Fruit fly (Drosophila melanogaster): Measurements from ENCODE around the gene Gr93b.

The Gr93b gene

dm6 chr3R:21821684-21822561, 21.6 kb downstream of the Gr93b start (continued):
- no peak for TF ChIP-seq gcm (GFP tag; optimal IDR thresholded peaks at IDR 0.05)
- TF ChIP-seq CG7745 (tag; optimal IDR thresholded peaks at IDR 0.05) = no peak
- no peak for TF ChIP-seq Bdp1 (GFP tag; optimal IDR thresholded peaks at IDR 0.05)
- TF ChIP-seq CG3065 (GFP tag; optimal IDR thresholded peaks at IDR 0.05) = peak; percentile 95
- TF ChIP-seq org-1 (GFP tag; optimal IDR thresholded peaks at IDR 0.05) = no peak
- TF ChIP-seq tio (GFP tag; optimal IDR thresholded peaks at IDR 0.05) = no peak
- no peak for TF ChIP-seq HHEX (GFP tag; optimal IDR thresholded peaks at IDR 0.05)
- no peak for TF ChIP-seq Chrac-16 (GFP tag; optimal IDR thresholded peaks at IDR 0.05)
- no peak for TF ChIP-seq lmd (GFP tag; IDR thresholded peaks at IDR 0.05)
- TF ChIP-seq CG11093 (GFP tag; IDR thresholded peaks at IDR 0.05) = no peak
- TF ChIP-seq CG33557 (GFP tag; optimal IDR thresholded peaks at IDR 0.05) = no peak
- no peak for TF ChIP-seq CG3281 (GFP tag; optimal IDR thresholded peaks at IDR 0.05)
- no peak for TF ChIP-seq pfk (GFP tag; optimal IDR thresholded peaks at IDR 0.05)
- TF ChIP-seq gsb-n (tag; optimal IDR thresholded peaks at IDR 0.05) = no peak
- no peak for TF ChIP-seq CG4282 (GFP tag; optimal IDR thresholded peaks at IDR 0.05)
- no peak for TF ChIP-seq H15 (GFP tag; IDR thresholded peaks at IDR 0.05)
- no peak for TF ChIP-seq Kr (GFP tag; optimal IDR thresholded peaks at IDR 0.05)
- 0 out of 2 replicates have a peak, but pooled peaks have one; percentile 20 for TF ChIP-seq Atf6 (GFP tag; IDR thresholded peaks at IDR 0.05)
- no peak for TF ChIP-seq Fer1 (GFP tag; optimal IDR thresholded peaks at IDR 0.05)
- TF ChIP-seq CG9932 (GFP tag; IDR thresholded peaks at IDR 0.05) = no peak
- no peak for TF ChIP-seq zfh2 (GFP tag; optimal IDR thresholded peaks at IDR 0.05)
- no peak for TF ChIP-seq CG10543 (GFP tag; optimal IDR thresholded peaks at IDR 0.05)
- no peak for TF ChIP-seq Ssrp (tag; optimal IDR thresholded peaks at IDR 0.05)
- no peak for TF ChIP-seq Jarid2 (GFP tag; optimal IDR thresholded peaks at IDR 0.05)
- TF ChIP-seq corto (GFP tag; optimal IDR thresholded peaks at IDR 0.05) = no peak
- no peak for TF ChIP-seq trh (GFP tag; optimal IDR thresholded peaks at IDR 0.05)
- no peak for TF ChIP-seq h (optimal IDR thresholded peaks at IDR 0.05)
- no peak for TF ChIP-seq Antp (GFP tag; optimal IDR thresholded peaks at IDR 0.05)
- TF ChIP-seq CG12104 (GFP tag; optimal IDR thresholded peaks at IDR 0.05) = no peak
- no peak for TF ChIP-seq zf30C (GFP tag; optimal IDR thresholded peaks at IDR 0.05)
- TF ChIP-seq pita (GFP tag; optimal IDR thresholded peaks at IDR 0.05) = no peak
- no peak for TF ChIP-seq mam (GFP tag; optimal IDR thresholded peaks at IDR 0.05)
- no peak for TF ChIP-seq ERR (GFP tag; optimal IDR thresholded peaks at IDR 0.05)
- TF ChIP-seq CG17328 (GFP tag; IDR thresholded peaks at IDR 0.05) = no peak
- no peak for TF ChIP-seq tll (GFP tag; optimal IDR thresholded peaks at IDR 0.05)
- TF ChIP-seq YL-1 (GFP tag; optimal IDR thresholded peaks at IDR 0.05) = peak; percentile 35
- TF ChIP-seq D19B (GFP tag; optimal IDR thresholded peaks at IDR 0.05) = no peak
- TF ChIP-seq insv (GFP tag; optimal IDR thresholded peaks at IDR 0.05) = no peak
- TF ChIP-seq Opbp (GFP tag; IDR thresholded peaks at IDR 0.05; ENCODE audit: partially characterized antibody) = 0 out of 3 replicates have a peak, but pooled peaks have one; percentile 9
- no peak for TF ChIP-seq crp (GFP tag; optimal IDR thresholded peaks at IDR 0.05)
- TF ChIP-seq slbo (GFP tag; IDR thresholded peaks at IDR 0.05) = 0 out of 2 replicates have a peak, but pooled peaks have one; percentile 2
- TF ChIP-seq tx (GFP tag; optimal IDR thresholded peaks at IDR 0.05) = no peak
- TF ChIP-seq cg (GFP tag; optimal IDR thresholded peaks at IDR 0.05) = peak; percentile 88
- no peak for TF ChIP-seq slou (GFP tag; optimal IDR thresholded peaks at IDR 0.05)
- TF ChIP-seq nom (GFP tag; optimal IDR thresholded peaks at IDR 0.05) = peak; percentile 39
- TF ChIP-seq CoRest (tag; optimal IDR thresholded peaks at IDR 0.05) = no peak
- TF ChIP-seq CG6791 (GFP tag; IDR thresholded peaks at IDR 0.05; ENCODE audit: partially characterized antibody) = no peak
- no peak for TF ChIP-seq Optix (GFP tag; IDR thresholded peaks at IDR 0.05)
- no peak for TF ChIP-seq Rx (GFP tag; IDR thresholded peaks at IDR 0.05)
